In genomic region chr3L:18348664-18349063, dm6 we compare ENCODE assay signal across 4 fruit fly cellular contexts.
TF ChIP-seq lines count a peak whose summit lies in the region.

No protein-coding gene starts in this region.

- peak; percentile 8 for TF ChIP-seq CTCF in whole organism, embryonic (GFP tag; optimal IDR thresholded peaks at IDR 0.05; lab: Kevin White, UChicago)

TF ChIP-seq in whole organism, embryonic, 481 proteins besides CTCF, POLR2A, EP300 and RAD21 (continues in another document):
- peak; percentile 93 for TF ChIP-seq CG17829 (tag; optimal IDR thresholded peaks at IDR 0.05; lab: Kevin White, UChicago)
- TF ChIP-seq sisA (GFP tag; IDR thresholded peaks at IDR 0.05; lab: Robert Waterston, UW) = peak; percentile 71
- no peak for TF ChIP-seq Oaz (GFP tag; IDR thresholded peaks at IDR 0.05; lab: Robert Waterston, UW)
- no peak for TF ChIP-seq unc-4 (GFP tag; IDR thresholded peaks at IDR 0.05; lab: Robert Waterston, UW; ENCODE audit: partially characterized antibody)
- no peak for TF ChIP-seq ken (GFP tag; IDR thresholded peaks at IDR 0.05; lab: Robert Waterston, UW)
- no peak for TF ChIP-seq Adf1 (GFP tag; IDR thresholded peaks at IDR 0.05; lab: Robert Waterston, UW)
- TF ChIP-seq Ravus (GFP tag; IDR thresholded peaks at IDR 0.05; lab: Robert Waterston, UW) = no peak; the same call in 1 of the 2 replicates
- TF ChIP-seq CG13424 (tag; optimal IDR thresholded peaks at IDR 0.05; lab: Kevin White, UChicago) = peak; percentile 76
- TF ChIP-seq dm (GFP tag; optimal IDR thresholded peaks at IDR 0.05; lab: Kevin White, UChicago) = no peak
- no peak for TF ChIP-seq Atf6 (GFP tag; IDR thresholded peaks at IDR 0.05; lab: Robert Waterston, UW)
- TF ChIP-seq CG12769 (tag; optimal IDR thresholded peaks at IDR 0.05; lab: Kevin White, UChicago) = no peak
- no peak for TF ChIP-seq pho (GFP tag; optimal IDR thresholded peaks at IDR 0.05; lab: Kevin White, UChicago)
- TF ChIP-seq CG18011 (GFP tag; optimal IDR thresholded peaks at IDR 0.05; lab: Kevin White, UChicago) = no peak
- no peak for TF ChIP-seq pfk (GFP tag; optimal IDR thresholded peaks at IDR 0.05; lab: Kevin White, UChicago)
- TF ChIP-seq pb (GFP tag; optimal IDR thresholded peaks at IDR 0.05; lab: Kevin White, UChicago) = no peak
- TF ChIP-seq Atf-2 (GFP tag; optimal IDR thresholded peaks at IDR 0.05; lab: Kevin White, UChicago) = peak; percentile 58
- TF ChIP-seq Neu2 (GFP tag; optimal IDR thresholded peaks at IDR 0.05; lab: Kevin White, UChicago; ENCODE audit: borderline replicate concordance) = no peak
- TF ChIP-seq CG7372 (GFP tag; IDR thresholded peaks at IDR 0.05; lab: Robert Waterston, UW) = no peak
- TF ChIP-seq CG33213 (GFP tag; optimal IDR thresholded peaks at IDR 0.05; lab: Kevin White, UChicago) = peak; percentile 23
- no peak for TF ChIP-seq CG7357 (GFP tag; IDR thresholded peaks at IDR 0.05; lab: Robert Waterston, UW)
- TF ChIP-seq CG12299 (tag; optimal IDR thresholded peaks at IDR 0.05; lab: Kevin White, UChicago) = peak; percentile 9
- no peak for TF ChIP-seq CG17912 (GFP tag; optimal IDR thresholded peaks at IDR 0.05; lab: Kevin White, UChicago)
- TF ChIP-seq Lpt (GFP tag; optimal IDR thresholded peaks at IDR 0.05; lab: Kevin White, UChicago) = no peak

TF ChIP-seq in whole organism, prepupa, 60 proteins besides CTCF, POLR2A, EP300 and RAD21 (continues in another document):
- TF ChIP-seq acj6 (GFP tag; optimal IDR thresholded peaks at IDR 0.05; lab: Kevin White, UChicago) (peak; percentile 1), CG11902 (GFP tag; optimal IDR thresholded peaks at IDR 0.05; lab: Kevin White, UChicago) (no peak), Smox (GFP tag; optimal IDR thresholded peaks at IDR 0.05; lab: Kevin White, UChicago) (peak; percentile 42), CG11762 (GFP tag; optimal IDR thresholded peaks at IDR 0.05; lab: Kevin White, UChicago; ENCODE audit: insufficient read depth) (no peak), CG4318 (GFP tag; optimal IDR thresholded peaks at IDR 0.05; lab: Kevin White, UChicago) (no peak), CG1621 (tag; optimal IDR thresholded peaks at IDR 0.05; lab: Kevin White, UChicago) (no peak), fd85E (GFP tag; optimal IDR thresholded peaks at IDR 0.05; lab: Kevin White, UChicago) (no peak), CG8319 (GFP tag; optimal IDR thresholded peaks at IDR 0.05; lab: Kevin White, UChicago) (no peak), CG16779 (tag; optimal IDR thresholded peaks at IDR 0.05; lab: Kevin White, UChicago) (no peak), CG31627 (GFP tag; optimal IDR thresholded peaks at IDR 0.05; lab: Kevin White, UChicago) (peak; percentile 40), CG10631 (GFP tag; optimal IDR thresholded peaks at IDR 0.05; lab: Kevin White, UChicago) (peak; percentile 24), eg (GFP tag; IDR thresholded peaks at IDR 0.05; lab: Robert Waterston, UW) (no peak), Hr38 (GFP tag; optimal IDR thresholded peaks at IDR 0.05; lab: Kevin White, UChicago) (no peak), CG6276 (GFP tag; optimal IDR thresholded peaks at IDR 0.05; lab: Kevin White, UChicago) (no peak), lz (GFP tag; optimal IDR thresholded peaks at IDR 0.05; lab: Kevin White, UChicago) (peak; percentile 10), Eip78C (GFP tag; lab: Kevin White, UChicago) (peak; percentile 75), Lpt (GFP tag; optimal IDR thresholded peaks at IDR 0.05; lab: Kevin White, UChicago) (no peak), CG6808 (GFP tag; optimal IDR thresholded peaks at IDR 0.05; lab: Kevin White, UChicago) (no peak), Hr4 (GFP tag; optimal IDR thresholded peaks at IDR 0.05; lab: Kevin White, UChicago) (no peak), Eip93F (GFP tag; optimal IDR thresholded peaks at IDR 0.05; lab: Kevin White, UChicago) (no peak), ss (GFP tag; optimal IDR thresholded peaks at IDR 0.05; lab: Kevin White, UChicago) (no peak), CG11294 (GFP tag; IDR thresholded peaks at IDR 0.05; lab: Robert Waterston, UW) (no peak), dac (GFP tag; optimal IDR thresholded peaks at IDR 0.05; lab: Kevin White, UChicago) (no peak), CG15336 (GFP tag; IDR thresholded peaks at IDR 0.05; lab: Robert Waterston, UW) (no peak), spab (GFP tag; optimal IDR thresholded peaks at IDR 0.05; lab: Kevin White, UChicago) (no peak)

TF ChIP-seq in whole organism, pupa, 21 proteins besides CTCF, POLR2A, EP300 and RAD21:
- TF ChIP-seq CG8301 (tag; optimal IDR thresholded peaks at IDR 0.05; lab: Kevin White, UChicago) (no peak), CG14655 (GFP tag; optimal IDR thresholded peaks at IDR 0.05; lab: Kevin White, UChicago) (no peak), Pif1B (GFP tag; optimal IDR thresholded peaks at IDR 0.05; lab: Kevin White, UChicago) (no peak), CG8159 (tag; optimal IDR thresholded peaks at IDR 0.05; lab: Kevin White, UChicago) (peak; percentile 3), CG10348 (GFP tag; IDR thresholded peaks at IDR 0.05; lab: Robert Waterston, UW) (no peak), CG17806 (tag; optimal IDR thresholded peaks at IDR 0.05; lab: Kevin White, UChicago) (no peak), D1 (tag; optimal IDR thresholded peaks at IDR 0.05; lab: Kevin White, UChicago) (no peak)

TF ChIP-seq in whole organism, wandering third instar larva, 38 proteins besides CTCF, POLR2A, EP300 and RAD21:
- TF ChIP-seq Sp1 (GFP tag; optimal IDR thresholded peaks at IDR 0.05; lab: Kevin White, UChicago) = no peak
- TF ChIP-seq OdsH (GFP tag; optimal IDR thresholded peaks at IDR 0.05; lab: Kevin White, UChicago) = peak; percentile 36
- TF ChIP-seq sv (GFP tag; optimal IDR thresholded peaks at IDR 0.05; lab: Kevin White, UChicago) = peak; percentile 57
- no peak for TF ChIP-seq CG9705 (GFP tag; optimal IDR thresholded peaks at IDR 0.05; lab: Kevin White, UChicago)
- TF ChIP-seq GATAd (GFP tag; optimal IDR thresholded peaks at IDR 0.05; lab: Kevin White, UChicago) = no peak
- no peak for TF ChIP-seq dl (GFP tag; optimal IDR thresholded peaks at IDR 0.05; lab: Kevin White, UChicago; ENCODE audit: insufficient read depth in 1 of 2, partially characterized antibody in 2 of 2)
- peak; percentile 26 for TF ChIP-seq psq (GFP tag; optimal IDR thresholded peaks at IDR 0.05; lab: Kevin White, UChicago)
- TF ChIP-seq HLH106 (tag; optimal IDR thresholded peaks at IDR 0.05; lab: Kevin White, UChicago) = no peak
- no peak for TF ChIP-seq br (GFP tag; optimal IDR thresholded peaks at IDR 0.05; lab: Kevin White, UChicago)
- TF ChIP-seq rgr (GFP tag; optimal IDR thresholded peaks at IDR 0.05; lab: Kevin White, UChicago) = peak; percentile 32
- TF ChIP-seq Hnf4 (GFP tag; optimal IDR thresholded peaks at IDR 0.05; lab: Kevin White, UChicago) = no peak
- no peak for TF ChIP-seq tai (GFP tag; optimal IDR thresholded peaks at IDR 0.05; lab: Kevin White, UChicago)
- no peak for TF ChIP-seq CG32264 (GFP tag; optimal IDR thresholded peaks at IDR 0.05; lab: Kevin White, UChicago)
- peak; percentile 14 for TF ChIP-seq h (GFP tag; optimal IDR thresholded peaks at IDR 0.05; lab: Kevin White, UChicago)
- TF ChIP-seq fru (GFP tag; optimal IDR thresholded peaks at IDR 0.05; lab: Kevin White, UChicago) = peak; percentile 27
- peak in 1 of 2 experiments; percentile 32 for TF ChIP-seq foxo (GFP tag; optimal IDR thresholded peaks at IDR 0.05; lab: Kevin White, UChicago)
- TF ChIP-seq brk (GFP tag; optimal IDR thresholded peaks at IDR 0.05; lab: Kevin White, UChicago) = no peak

Comparison
In these comparisons a context has a peak if more than half of its experiments do, and no peak if none do; other contexts are left out.
1. Of the 7 proteins assayed by ChIP-seq in both whole organism, embryonic and whole organism, prepupa: peak only in whole organism, embryonic: Blimp-1, CG6854 and Gug; only in whole organism, prepupa: Hr39; in both: Sox102F; in neither: 2.